Fruit fly (Drosophila melanogaster): ENCODE results near the gene cDIP.

The cDIP gene

DNA sequence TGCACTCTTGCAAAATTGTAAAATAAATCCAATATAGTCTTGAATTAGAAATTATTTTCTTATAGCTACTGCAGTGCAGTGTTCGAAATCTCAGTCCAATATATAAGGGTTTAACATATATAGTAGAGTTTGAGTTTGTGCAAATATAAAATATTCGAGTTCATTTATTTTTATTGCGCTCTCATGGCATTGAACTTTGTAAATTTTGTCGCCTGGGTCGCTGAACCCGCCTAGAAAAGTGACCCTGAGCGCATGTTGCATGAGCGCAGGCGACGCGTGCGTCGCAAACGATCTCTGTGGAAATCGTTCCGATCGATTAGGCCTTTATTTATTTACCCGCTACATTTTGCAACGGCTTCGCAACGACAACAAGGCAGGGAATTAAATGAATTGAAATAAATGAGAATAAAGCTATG is 39.1 kb upstream of the cDIP start (continued):
- 0 out of 3 replicates have a peak, but pooled peaks have one; percentile 6 for TF ChIP-seq dysf (GFP tag; IDR thresholded peaks at IDR 0.05)
- no peak for TF ChIP-seq CG32767 (GFP tag; IDR thresholded peaks at IDR 0.05)
- TF ChIP-seq Eip74EF (GFP tag; optimal IDR thresholded peaks at IDR 0.05): no peak
- peak; percentile 55 for TF ChIP-seq CG7556 (GFP tag; optimal IDR thresholded peaks at IDR 0.05)
- peak; percentile 23 for TF ChIP-seq NC2β (GFP tag; optimal IDR thresholded peaks at IDR 0.05)
- TF ChIP-seq Hsf (GFP tag; optimal IDR thresholded peaks at IDR 0.05): peak; percentile 45
- no peak for TF ChIP-seq al (GFP tag; IDR thresholded peaks at IDR 0.05)
- TF ChIP-seq hth (optimal IDR thresholded peaks at IDR 0.05): no peak
- no peak for TF ChIP-seq wek (GFP tag; optimal IDR thresholded peaks at IDR 0.05)
- TF ChIP-seq HmgD (GFP tag; optimal IDR thresholded peaks at IDR 0.05): no peak
- peak; percentile 58 for TF ChIP-seq Sox102F (GFP tag; optimal IDR thresholded peaks at IDR 0.05)
- no peak for TF ChIP-seq CG4730 (GFP tag; IDR thresholded peaks at IDR 0.05)
- no peak for TF ChIP-seq mam (GFP tag; optimal IDR thresholded peaks at IDR 0.05)
- TF ChIP-seq CG4282 (GFP tag; optimal IDR thresholded peaks at IDR 0.05): no peak
- TF ChIP-seq Dip3 (GFP tag; optimal IDR thresholded peaks at IDR 0.05): no peak
- no peak for TF ChIP-seq scrt (GFP tag; optimal IDR thresholded peaks at IDR 0.05)
- TF ChIP-seq CG17802 (tag; optimal IDR thresholded peaks at IDR 0.05): no peak
- peak; percentile 1 for TF ChIP-seq Hr3 (GFP tag; optimal IDR thresholded peaks at IDR 0.05)
- no peak for TF ChIP-seq bbx (GFP tag; IDR thresholded peaks at IDR 0.05; ENCODE audit: partially characterized antibody)
- TF ChIP-seq CG1647 (GFP tag; optimal IDR thresholded peaks at IDR 0.05): no peak
- TF ChIP-seq Neu2 (GFP tag; optimal IDR thresholded peaks at IDR 0.05; ENCODE audit: borderline replicate concordance): no peak
- TF ChIP-seq kay (GFP tag; optimal IDR thresholded peaks at IDR 0.05): no peak
- no peak for TF ChIP-seq CG4617 (GFP tag; optimal IDR thresholded peaks at IDR 0.05; ENCODE audit: borderline replicate concordance)
- TF ChIP-seq CG9727 (GFP tag; optimal IDR thresholded peaks at IDR 0.05): peak; percentile 6
- no peak for TF ChIP-seq CG13296 (GFP tag; optimal IDR thresholded peaks at IDR 0.05)
- TF ChIP-seq en (GFP tag; optimal IDR thresholded peaks at IDR 0.05): no peak
- no peak for TF ChIP-seq CG4404 (GFP tag; IDR thresholded peaks at IDR 0.05)
- no peak for TF ChIP-seq HLHmδ (GFP tag; optimal IDR thresholded peaks at IDR 0.05)
- TF ChIP-seq bcd (GFP tag; optimal IDR thresholded peaks at IDR 0.05): no peak
- TF ChIP-seq CG7987 (GFP tag; optimal IDR thresholded peaks at IDR 0.05): no peak
- peak; percentile 36 for TF ChIP-seq CG13424 (tag; optimal IDR thresholded peaks at IDR 0.05)
- no peak for TF ChIP-seq stwl (tag; optimal IDR thresholded peaks at IDR 0.05)
- no peak for TF ChIP-seq CG18011 (GFP tag; optimal IDR thresholded peaks at IDR 0.05)
- TF ChIP-seq psq (GFP tag; optimal IDR thresholded peaks at IDR 0.05): no peak
- no peak for TF ChIP-seq CG17568 (GFP tag; optimal IDR thresholded peaks at IDR 0.05)
- no peak for TF ChIP-seq CG5953 (GFP tag; IDR thresholded peaks at IDR 0.05)
- no peak for TF ChIP-seq CHES-1-like (GFP tag; optimal IDR thresholded peaks at IDR 0.05)
- no peak for TF ChIP-seq ac (GFP tag; optimal IDR thresholded peaks at IDR 0.05)
- peak; percentile 11 for TF ChIP-seq Antp (GFP tag; optimal IDR thresholded peaks at IDR 0.05)
- TF ChIP-seq Dref (GFP tag; IDR thresholded peaks at IDR 0.05): no peak
- TF ChIP-seq CG11085 (GFP tag; IDR thresholded peaks at IDR 0.05): no peak
- TF ChIP-seq CG13123 (GFP tag; optimal IDR thresholded peaks at IDR 0.05): no peak
- TF ChIP-seq D (optimal IDR thresholded peaks at IDR 0.05): no peak
- TF ChIP-seq D (GFP tag; optimal IDR thresholded peaks at IDR 0.05): no peak
- TF ChIP-seq CG8359 (GFP tag; optimal IDR thresholded peaks at IDR 0.05; ENCODE audit: borderline replicate concordance): no peak
- TF ChIP-seq sim (GFP tag; IDR thresholded peaks at IDR 0.05): no peak
- no peak for TF ChIP-seq trh (GFP tag; optimal IDR thresholded peaks at IDR 0.05)
- TF ChIP-seq pita (GFP tag; optimal IDR thresholded peaks at IDR 0.05): no peak
- TF ChIP-seq Hey (tag; optimal IDR thresholded peaks at IDR 0.05): no peak
- TF ChIP-seq Mrtf (GFP tag; IDR thresholded peaks at IDR 0.05): peak; percentile 17; the same call in 1 of the 3 replicates
- TF ChIP-seq kni (GFP tag; optimal IDR thresholded peaks at IDR 0.05): no peak
- TF ChIP-seq gt (GFP tag; IDR thresholded peaks at IDR 0.05): no peak

Data from whole organism, embryonic.